Fruit fly (Drosophila melanogaster) whole organism, embryonic: Measurements from ENCODE around the gene CG5262.

Source experiments
- CG13123 ChIP-seq: fragments of 200-800 bp; sonication (Bioruptor generic); optimal IDR thresholded peaks from 2 replicates; lab custom pipeline; 2016; ENCODE audit warnings: missing biosample characterization, missing genetic modification characterization
- Poxn ChIP-seq: fragments of 200-800 bp; sonication (Bioruptor generic); IDR thresholded peaks from 2 replicates; pipeline ENCODE4 v1.3.6; 2022; ENCODE audit warnings: missing biosample characterization, missing genetic modification characterization
- bcd ChIP-seq: fragments of 200-800 bp; sonication (Bioruptor generic); optimal IDR thresholded peaks from 2 replicates; lab custom pipeline; 2017; ENCODE audit warnings: missing biosample characterization, mild to moderate bottlenecking, missing genetic modification characterization
- sisA ChIP-seq: fragments of 200-800 bp; sonication (Bioruptor generic); IDR thresholded peaks from 2 replicates; pipeline ENCODE4 v1.3.6; 2022; ENCODE audit warnings: missing biosample characterization, missing genetic modification characterization

DNA sequence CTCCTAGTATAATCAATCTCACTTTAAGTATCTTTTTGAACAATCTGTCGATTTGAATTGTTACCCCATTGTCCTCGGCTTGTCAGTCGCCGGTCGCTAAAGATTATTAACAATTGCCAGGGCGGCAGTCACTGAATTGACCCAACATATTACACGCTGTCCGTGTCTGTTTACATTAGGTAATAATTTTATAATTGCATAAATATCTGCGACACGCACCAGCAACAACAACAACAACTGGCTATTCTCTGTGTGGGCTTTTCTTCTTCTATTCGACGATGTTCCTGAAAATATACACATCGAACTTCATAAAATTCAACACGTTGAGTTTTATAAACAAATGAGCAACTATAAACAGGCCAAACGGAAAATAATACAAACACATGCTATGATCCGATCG, 18.5 kb upstream of the CG5262 start:
- TF ChIP-seq CG13123 (GFP tag; lab: Kevin White, UChicago) (no peak), bcd (no peak), Poxn (GFP tag; lab: Robert Waterston, UW) (no peak), sisA (GFP tag; lab: Robert Waterston, UW) (no peak)
